Worm (Caenorhabditis elegans) whole organism, L4/young adult: ENCODE data around the gene nas-9.

Experiments used
- dao-5 ChIP-seq: sonication (generic microtip); optimal IDR thresholded peaks from 2 replicates; lab custom pipeline; 2016; ENCODE audit warnings: missing genotype, missing genetic modification characterization, moderate library complexity, missing compliant biosample characterization
- him-1 ChIP-seq: sonication (generic microtip); optimal IDR thresholded peaks from 2 replicates; lab custom pipeline; 2016; ENCODE audit warnings: missing genotype, missing genetic modification reagents, missing genetic modification characterization, missing compliant biosample characterization

DNA sequence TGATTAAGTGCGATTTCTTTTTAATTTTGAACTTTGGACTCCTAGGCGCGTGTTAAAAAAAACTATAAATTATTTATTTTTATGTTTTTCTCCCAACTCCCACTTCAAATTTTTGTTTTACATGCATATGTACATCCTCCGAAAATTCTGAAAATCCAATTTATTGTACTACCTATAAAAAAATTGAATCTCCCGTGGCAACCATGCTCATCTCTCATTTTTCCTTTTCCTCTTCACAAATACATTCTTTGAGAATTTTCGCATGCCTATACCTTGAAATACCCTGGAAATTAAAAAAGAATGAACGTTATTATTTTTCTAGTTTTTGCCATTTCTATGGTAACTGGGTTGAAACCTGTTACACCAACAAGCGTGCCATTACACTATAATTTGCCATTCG is 51.0 kb downstream of the nas-9 start, which contains the start of gene R02F11.10:
- TF ChIP-seq dao-5 (tag; lab: Kevin White, UChicago) = no peak
- no peak for TF ChIP-seq him-1
